Fruit fly (Drosophila melanogaster): Measurements from ENCODE around the gene CG33253.

The CG33253 gene

dm6 chrX:19193336-19193735, 10.1 kb downstream of the CG33253 start, which contains the start of the genes CG7914 and CG14194 (continued):
- TF ChIP-seq Dip2 (GFP tag; IDR thresholded peaks at IDR 0.05) (no peak), unpg (GFP tag; optimal IDR thresholded peaks at IDR 0.05) (no peak), fd102C (GFP tag; optimal IDR thresholded peaks at IDR 0.05) (no peak), CG17829 (tag; optimal IDR thresholded peaks at IDR 0.05) (no peak), Myb (GFP tag; optimal IDR thresholded peaks at IDR 0.05) (no peak), CG4328 (GFP tag; optimal IDR thresholded peaks at IDR 0.05) (no peak), Abd-B (GFP tag; optimal IDR thresholded peaks at IDR 0.05) (no peak), hbn (GFP tag; IDR thresholded peaks at IDR 0.05; ENCODE audit: partially characterized antibody) (peak; percentile 69; the same call in 1 of the 2 replicates), chn (GFP tag; optimal IDR thresholded peaks at IDR 0.05) (no peak), insv (GFP tag; optimal IDR thresholded peaks at IDR 0.05) (no peak), ro (GFP tag; IDR thresholded peaks at IDR 0.05) (no peak), CG3163 (GFP tag; optimal IDR thresholded peaks at IDR 0.05) (no peak), vnd (GFP tag; IDR thresholded peaks at IDR 0.05; ENCODE audit: partially characterized antibody) (peak; percentile 80), Kr (GFP tag; optimal IDR thresholded peaks at IDR 0.05) (no peak), ash1 (GFP tag; optimal IDR thresholded peaks at IDR 0.05) (no peak), Fer3 (tag; optimal IDR thresholded peaks at IDR 0.05) (no peak), knrl (GFP tag; IDR thresholded peaks at IDR 0.05; ENCODE audit: partially characterized antibody) (peak; percentile 61; the same call in 2 of the 3 replicates), jing (GFP tag; optimal IDR thresholded peaks at IDR 0.05) (no peak), pita (GFP tag; optimal IDR thresholded peaks at IDR 0.05) (no peak), HmgZ (tag; optimal IDR thresholded peaks at IDR 0.05) (peak; percentile 45), Oli (tag; optimal IDR thresholded peaks at IDR 0.05) (no peak), trem (tag; optimal IDR thresholded peaks at IDR 0.05) (peak; percentile 55), MESR4 (GFP tag; optimal IDR thresholded peaks at IDR 0.05) (peak; percentile 74), Scr (GFP tag; IDR thresholded peaks at IDR 0.05; ENCODE audit: partially characterized antibody) (peak; percentile 75), Eip74EF (GFP tag; optimal IDR thresholded peaks at IDR 0.05) (no peak), gce (GFP tag; IDR thresholded peaks at IDR 0.05) (no peak), CG17186 (GFP tag; optimal IDR thresholded peaks at IDR 0.05) (peak; percentile 47), E2f2 (GFP tag; IDR thresholded peaks at IDR 0.05) (peak; percentile 65), dan (GFP tag; IDR thresholded peaks at IDR 0.05) (no peak), MBD-R2 (GFP tag; IDR thresholded peaks at IDR 0.05) (peak; percentile 92), CG10462 (GFP tag; optimal IDR thresholded peaks at IDR 0.05) (no peak), chinmo (GFP tag; IDR thresholded peaks at IDR 0.05; ENCODE audit: partially characterized antibody) (peak; percentile 76; the same call in 2 of the 4 replicates), da (GFP tag; optimal IDR thresholded peaks at IDR 0.05) (no peak), Hey (tag; optimal IDR thresholded peaks at IDR 0.05) (no peak), rib (GFP tag; IDR thresholded peaks at IDR 0.05) (no peak), CG10209 (GFP tag; optimal IDR thresholded peaks at IDR 0.05) (no peak), CG2889 (GFP tag; IDR thresholded peaks at IDR 0.05) (no peak), CG34376 (GFP tag; optimal IDR thresholded peaks at IDR 0.05) (peak; percentile 2), CG8359 (GFP tag; optimal IDR thresholded peaks at IDR 0.05; ENCODE audit: borderline replicate concordance) (no peak), Lhr (GFP tag; optimal IDR thresholded peaks at IDR 0.05) (no peak), CG2116 (GFP tag; optimal IDR thresholded peaks at IDR 0.05) (peak; percentile 67), p53 (GFP tag; optimal IDR thresholded peaks at IDR 0.05) (no peak), Optix (GFP tag; IDR thresholded peaks at IDR 0.05) (no peak), dimm (GFP tag; IDR thresholded peaks at IDR 0.05) (no peak), CG4617 (GFP tag; optimal IDR thresholded peaks at IDR 0.05; ENCODE audit: borderline replicate concordance) (peak; percentile 63), crol (GFP tag; IDR thresholded peaks at IDR 0.05) (no peak), Sry-δ (GFP tag; optimal IDR thresholded peaks at IDR 0.05) (peak; percentile 65), CG33557 (GFP tag; optimal IDR thresholded peaks at IDR 0.05) (no peak), onecut (GFP tag; IDR thresholded peaks at IDR 0.05) (peak; percentile 19; the same call in 1 of the 2 replicates), tgo (GFP tag; IDR thresholded peaks at IDR 0.05) (no peak), Rx (GFP tag; IDR thresholded peaks at IDR 0.05) (no peak)

Measured in whole organism, embryonic.